Worm (Caenorhabditis elegans) whole organism, L4 larva: ENCODE measurements around the gene F42A6.2.

Source experiments
- D1046.2 ChIP-seq: fragments of 200-800 bp; sonication (Bioruptor generic); IDR thresholded peaks from 2 replicates; pipeline ENCODE4 v1.3.6; 2022; ENCODE audit warnings: missing genetic modification characterization, missing compliant biosample characterization
- R02D3.7 ChIP-seq: fragments of 150-350 bp; sonication (generic microtip); optimal IDR thresholded peaks from 3 replicates; lab custom pipeline; 2014; ENCODE audit warnings: missing biosample characterization, missing genetic modification characterization
- T26A8.4 ChIP-seq: fragments of 200-800 bp; sonication (Bioruptor generic); IDR thresholded peaks from 2 replicates; pipeline ENCODE4 v1.3.6; 2022; ENCODE audit warnings: missing genetic modification characterization, missing compliant biosample characterization
- Y105C5A.15 ChIP-seq: fragments of 200-800 bp; sonication (Bioruptor generic); IDR thresholded peaks from 2 replicates; pipeline ENCODE4 v1.3.6; 2022; ENCODE audit warnings: missing genetic modification characterization, missing compliant biosample characterization
- Y48G9A.11 ChIP-seq: fragments of 200-800 bp; sonication (Bioruptor generic); IDR thresholded peaks from 2 replicates; pipeline ENCODE4 v1.3.6; 2022; ENCODE audit warnings: missing genetic modification reagents, missing genetic modification characterization, missing compliant biosample characterization
- Y5F2A.4 ChIP-seq: fragments of 200-800 bp; sonication (Bioruptor generic); optimal IDR thresholded peaks from 2 replicates; lab custom pipeline; 2018; ENCODE audit warnings: mild to moderate bottlenecking, missing genetic modification characterization, missing compliant biosample characterization
- ZK337.2 ChIP-seq: fragments of 200-800 bp; sonication (Bioruptor generic); IDR thresholded peaks from 2 replicates; pipeline ENCODE4 v1.3.6; 2022; ENCODE audit warnings: missing genetic modification reagents, missing genetic modification characterization, missing compliant biosample characterization
- ama-1 ChIP-seq: fragments of 150-350 bp; optimal IDR thresholded peaks from 2 replicates; lab custom pipeline; 2014; ENCODE audit warnings: inconsistent platforms, mixed read lengths
- arid-1 ChIP-seq: fragments of 200-800 bp; sonication (Bioruptor generic); conservative IDR thresholded peaks from 2 replicates; pipeline ENCODE4 v1.3.6; 2022; ENCODE audit warnings: missing genetic modification reagents, missing genetic modification characterization, missing compliant biosample characterization
- ceh-28 ChIP-seq: fragments of 150-350 bp; optimal IDR thresholded peaks from 2 replicates; lab custom pipeline; 2014; ENCODE audit warnings: missing biosample characterization, missing genetic modification reagents, missing genetic modification characterization
- ceh-62 ChIP-seq: sonication (generic microtip); optimal IDR thresholded peaks from 2 replicates; lab custom pipeline; 2017; ENCODE audit warnings: missing biosample characterization, missing genetic modification characterization
- daf-16 ChIP-seq, 3 experiments: sonication (generic microtip); optimal IDR thresholded peaks; 2 replicates each; lab custom pipeline; 2016 to 2017; ENCODE audit warnings: missing genetic modification characterization in 3 of 3, missing genetic modification reagents in 3 of 3, mild to moderate bottlenecking in 2 of 3, missing compliant biosample characterization in 2 of 3, missing biosample characterization in 1 of 3, moderate library complexity in 1 of 3
- daf-19 ChIP-seq: fragments of 200-800 bp; sonication (Bioruptor generic); conservative IDR thresholded peaks from 2 replicates; pipeline ENCODE4 v1.3.6; 2022; ENCODE audit warnings: missing genetic modification characterization, missing compliant biosample characterization
- dmd-6 ChIP-seq: fragments of 200-800 bp; sonication (Bioruptor generic); IDR thresholded peaks from 2 replicates; pipeline ENCODE4 v1.3.6; 2022; ENCODE audit warnings: missing genetic modification reagents, missing genetic modification characterization, missing compliant biosample characterization
- dmd-8 ChIP-seq: fragments of 200-800 bp; sonication (Bioruptor generic); IDR thresholded peaks from 2 replicates; pipeline ENCODE4 v1.3.6; 2022; ENCODE audit warnings: missing genetic modification characterization, missing compliant biosample characterization
- dmd-9 ChIP-seq: fragments of 200-800 bp; sonication (Bioruptor generic); IDR thresholded peaks from 2 replicates; pipeline ENCODE4 v1.3.6; 2022; ENCODE audit warnings: missing genetic modification reagents, missing genetic modification characterization, missing compliant biosample characterization
- dpl-1 ChIP-seq: fragments of 150-350 bp; optimal IDR thresholded peaks from 2 replicates; lab custom pipeline; 2014; ENCODE audit warnings: missing biosample characterization, missing genetic modification reagents, missing genetic modification characterization
- egl-27 ChIP-seq: sonication (generic microtip); optimal IDR thresholded peaks from 3 replicates; lab custom pipeline; 2017; ENCODE audit warnings: missing biosample characterization, missing genetic modification reagents, missing genetic modification characterization
- fkh-10 ChIP-seq: fragments of 150-350 bp; optimal IDR thresholded peaks from 2 replicates; lab custom pipeline; 2014; ENCODE audit warnings: missing biosample characterization, missing genetic modification reagents, missing genetic modification characterization
- fos-1 ChIP-seq: fragments of 150-350 bp; optimal IDR thresholded peaks from 2 replicates; lab custom pipeline; 2014; ENCODE audit warnings: missing biosample characterization, missing genetic modification characterization
- gei-8 ChIP-seq: fragments of 200-800 bp; sonication (Bioruptor generic); optimal IDR thresholded peaks from 2 replicates; lab custom pipeline; 2018; ENCODE audit warnings: mild to moderate bottlenecking, missing genetic modification characterization, missing compliant biosample characterization
- hif-1 ChIP-seq, 2 experiments: sonication (generic microtip); optimal IDR thresholded peaks; 2 replicates each; lab custom pipeline; 2016 to 2017; ENCODE audit warnings: missing compliant biosample characterization in 2 of 2, missing genetic modification characterization in 2 of 2, missing genetic modification reagents in 2 of 2, missing genotype in 2 of 2, mild to moderate bottlenecking in 1 of 2
- hlh-30 ChIP-seq: sonication (generic microtip); optimal IDR thresholded peaks from 2 replicates; lab custom pipeline; 2017; ENCODE audit warnings: antibody characterized with exemption, mild to moderate bottlenecking, missing genetic modification characterization, missing compliant biosample characterization; ENCODE audit not compliant: insufficient read depth
- hmg-1.1 ChIP-seq: fragments of 200-800 bp; sonication (Bioruptor generic); IDR thresholded peaks from 2 replicates; pipeline ENCODE4 v1.3.6; 2022; ENCODE audit warnings: missing genetic modification reagents, missing genetic modification characterization, missing compliant biosample characterization
- jun-1 ChIP-seq: fragments of 150-350 bp; optimal IDR thresholded peaks from 2 replicates; lab custom pipeline; 2014; ENCODE audit warnings: missing biosample characterization, missing genetic modification reagents, missing genetic modification characterization
- lin-13 ChIP-seq: fragments of 150-350 bp; optimal IDR thresholded peaks from 2 replicates; lab custom pipeline; 2014; ENCODE audit warnings: missing biosample characterization, missing genetic modification reagents, missing genetic modification characterization
- lin-15B ChIP-seq: fragments of 150-350 bp; sonication (generic microtip); optimal IDR thresholded peaks from 3 replicates; lab custom pipeline; 2014; ENCODE audit warnings: missing biosample characterization, missing genetic modification characterization
- lin-38 ChIP-seq: fragments of 200-800 bp; sonication (Bioruptor generic); IDR thresholded peaks from 2 replicates; pipeline ENCODE4 v1.3.6; 2022; ENCODE audit warnings: missing genetic modification reagents, missing genetic modification characterization, missing compliant biosample characterization
- lin-39 ChIP-seq: fragments of 150-350 bp; optimal IDR thresholded peaks from 2 replicates; lab custom pipeline; 2014; ENCODE audit warnings: missing biosample characterization, missing genetic modification reagents, missing genetic modification characterization
- madf-5 ChIP-seq, 2 experiments: fragments of 200-800 bp; sonication (Bioruptor generic); IDR thresholded peaks; 2 replicates each; pipeline ENCODE4 v1.3.6; 2022; ENCODE audit warnings: missing compliant biosample characterization in 2 of 2, missing genetic modification characterization in 2 of 2
- nhr-237 ChIP-seq: sonication (generic microtip); optimal IDR thresholded peaks from 2 replicates; lab custom pipeline; 2017; ENCODE audit warnings: missing biosample characterization, missing genetic modification characterization
- nhr-25 ChIP-seq: sonication (generic microtip); optimal IDR thresholded peaks from 2 replicates; lab custom pipeline; 2017; ENCODE audit warnings: missing genetic modification characterization, mild to moderate bottlenecking, missing compliant biosample characterization, antibody characterized with exemption, moderate library complexity, borderline replicate concordance; ENCODE audit not compliant: insufficient read depth
- nhr-28 ChIP-seq: fragments of 150-350 bp; optimal IDR thresholded peaks from 2 replicates; lab custom pipeline; 2014; ENCODE audit warnings: missing biosample characterization, missing genetic modification characterization
- nhr-42 ChIP-seq: fragments of 200-800 bp; sonication (Bioruptor generic); IDR thresholded peaks from 2 replicates; pipeline ENCODE4 v1.3.6; 2022; ENCODE audit warnings: missing genetic modification characterization, missing compliant biosample characterization
- nhr-48 ChIP-seq: sonication (generic microtip); optimal IDR thresholded peaks from 2 replicates; lab custom pipeline; 2016; ENCODE audit warnings: mild to moderate bottlenecking, missing genetic modification characterization, missing compliant biosample characterization
- nhr-76 ChIP-seq: fragments of 150-350 bp; optimal IDR thresholded peaks from 2 replicates; lab custom pipeline; 2014; ENCODE audit warnings: missing biosample characterization, missing genetic modification characterization
- nhr-77 ChIP-seq: fragments of 150-350 bp; optimal IDR thresholded peaks from 2 replicates; lab custom pipeline; 2014; ENCODE audit warnings: missing biosample characterization, missing genetic modification characterization
- pha-4 ChIP-seq, 2 experiments: fragments of 150-350 bp in 1 of 2; fragments of 200-800 bp in 1 of 2; sonication (Bioruptor generic) in 1 of 2; IDR thresholded peaks in 1 of 2; optimal IDR thresholded peaks in 1 of 2; 2 replicates each; pipeline versions ENCODE4 v1.3.6 to Lab custom; 2014 to 2022; ENCODE audit warnings: missing genetic modification characterization in 2 of 2, missing genetic modification reagents in 2 of 2, missing biosample characterization in 1 of 2, missing compliant biosample characterization in 1 of 2
- set-16 ChIP-seq: fragments of 200-800 bp; sonication (Bioruptor generic); IDR thresholded peaks from 2 replicates; pipeline ENCODE4 v1.3.6; 2022; ENCODE audit warnings: missing genetic modification reagents, missing genetic modification characterization, missing compliant biosample characterization
- skn-1 ChIP-seq: fragments of 150-350 bp; optimal IDR thresholded peaks from 2 replicates; lab custom pipeline; 2014; ENCODE audit warnings: missing biosample characterization, missing genetic modification characterization
- snpc-1.2 ChIP-seq: fragments of 200-800 bp; sonication (Bioruptor generic); IDR thresholded peaks from 2 replicates; pipeline ENCODE4 v1.3.6; 2022; ENCODE audit warnings: missing genetic modification reagents, missing genetic modification characterization, missing compliant biosample characterization
- spr-1 ChIP-seq: sonication (generic microtip); optimal IDR thresholded peaks from 2 replicates; lab custom pipeline; 2016; ENCODE audit warnings: mild to moderate bottlenecking, missing genetic modification characterization, missing compliant biosample characterization
- tag-97 ChIP-seq: fragments of 200-800 bp; sonication (Bioruptor generic); IDR thresholded peaks from 2 replicates; pipeline ENCODE4 v1.3.6; 2022; ENCODE audit warnings: missing genetic modification characterization, missing compliant biosample characterization
- tra-1 ChIP-seq: fragments of 200-800 bp; sonication (Bioruptor generic); IDR thresholded peaks from 2 replicates; pipeline ENCODE4 v1.3.6; 2022; ENCODE audit warnings: missing genetic modification reagents, missing genetic modification characterization, missing compliant biosample characterization
- unc-130 ChIP-seq: sonication (generic microtip); optimal IDR thresholded peaks from 2 replicates; lab custom pipeline; 2016; ENCODE audit warnings: missing genetic modification reagents, missing genetic modification characterization, missing compliant biosample characterization
- zag-1 ChIP-seq: fragments of 150-350 bp; optimal IDR thresholded peaks from 2 replicates; lab custom pipeline; 2014; ENCODE audit warnings: missing biosample characterization, missing genetic modification characterization
- zfp-2 ChIP-seq: sonication (generic microtip); optimal IDR thresholded peaks from 2 replicates; lab custom pipeline; 2016; ENCODE audit warnings: mild to moderate bottlenecking, missing genetic modification characterization, missing compliant biosample characterization
- ztf-11 ChIP-seq: fragments of 150-350 bp; optimal IDR thresholded peaks from 2 replicates; lab custom pipeline; 2014; ENCODE audit warnings: missing biosample characterization, missing genetic modification characterization

The F42A6.2 gene

ce11 chrIV:3384047-3384446 is 42.8 kb downstream of the F42A6.2 start, which contains the start of gene B0546.4:
TSS of gene B0546.4 (minus strand) at chrIV:3384147.
- TF ChIP-seq tra-1 (no peak), T26A8.4 (GFP tag; lab: Robert Waterston, UW) (no peak), nhr-77 (tag; lab: Kevin White, UChicago) (no peak)

- TF ChIP-seq snpc-1.2 (GFP tag; lab: Robert Waterston, UW) (peak; percentile 46; the same call in 1 of the 2 replicates), hif-1 (tag; optimal IDR thresholded peaks at IDR 0.05; lab: Kevin White, UChicago) (peak; percentile 54 to 86), daf-19 (no peak), Y48G9A.11 (GFP tag; lab: Robert Waterston, UW) (peak; percentile 41; the same call in 1 of the 2 replicates), madf-5 (GFP tag; IDR thresholded peaks at IDR 0.05; lab: Robert Waterston, UW) (no peak), nhr-42 (GFP tag; lab: Robert Waterston, UW) (peak; percentile 80; the same call in 1 of the 2 replicates), pha-4 (GFP tag; IDR thresholded peaks at IDR 0.05; lab: Robert Waterston, UW) (peak; percentile 84), pha-4 (tag; optimal IDR thresholded peaks at IDR 0.05; lab: Kevin White, UChicago) (no peak), ceh-28 (tag; lab: Kevin White, UChicago) (peak; percentile 28), zag-1 (tag; lab: Kevin White, UChicago) (no peak), tag-97 (GFP tag; lab: Robert Waterston, UW) (no peak), gei-8 (GFP tag; lab: Kevin White, UChicago) (no peak), fos-1 (tag; lab: Kevin White, UChicago) (no peak), D1046.2 (GFP tag; lab: Robert Waterston, UW) (no peak), spr-1 (tag; lab: Kevin White, UChicago) (peak; percentile 85), Y105C5A.15 (GFP tag; lab: Robert Waterston, UW) (no peak), lin-38 (GFP tag; lab: Robert Waterston, UW) (peak; percentile 87), nhr-76 (tag; lab: Kevin White, UChicago) (no peak), nhr-25 (tag; lab: Kevin White, UChicago) (peak; percentile 37), nhr-77 (tag; lab: Kevin White, UChicago) (peak; percentile 60), skn-1 (tag; lab: Kevin White, UChicago) (peak; percentile 8), lin-13 (GFP tag; lab: Kevin White, UChicago) (peak; percentile 39), nhr-237 (tag; lab: Kevin White, UChicago) (no peak), daf-16 (GFP tag; optimal IDR thresholded peaks at IDR 0.05; lab: Kevin White, UChicago) (peak; percentile 16 to 19), daf-16 (tag; optimal IDR thresholded peaks at IDR 0.05; lab: Kevin White, UChicago) (peak; percentile 76), unc-130 (no peak), jun-1 (peak; percentile 80), nhr-28 (tag; lab: Kevin White, UChicago) (peak; percentile 84), lin-15B (tag; lab: Kevin White, UChicago) (no peak), arid-1 (peak; percentile 68; the same call in 1 of the 2 replicates), fkh-10 (GFP tag; lab: Kevin White, UChicago) (peak; percentile 44), dmd-8 (GFP tag; lab: Robert Waterston, UW) (no peak), ceh-62 (tag; lab: Kevin White, UChicago) (no peak), dmd-6 (GFP tag; lab: Robert Waterston, UW) (peak; percentile 88), R02D3.7 (tag; lab: Kevin White, UChicago) (no peak), hlh-30 (peak; percentile 100), dmd-9 (GFP tag; lab: Robert Waterston, UW) (0 out of 2 replicates have a peak, but pooled peaks have one; percentile 50), Y5F2A.4 (no peak), set-16 (GFP tag; lab: Robert Waterston, UW) (peak; percentile 86), nhr-48 (tag; lab: Kevin White, UChicago) (peak; percentile 63), ama-1 (lab: Kevin White, UChicago) (no peak), zfp-2 (tag; lab: Kevin White, UChicago) (no peak), ztf-11 (tag; lab: Kevin White, UChicago) (no peak), ZK337.2 (GFP tag; lab: Robert Waterston, UW) (peak; percentile 54; the same call in 1 of the 2 replicates), hmg-1.1 (peak; percentile 95), egl-27 (tag; lab: Kevin White, UChicago) (no peak), dpl-1 (GFP tag; lab: Kevin White, UChicago) (peak; percentile 73), lin-39 (tag; lab: Kevin White, UChicago) (no peak)
These were observed 43.3 kb downstream of the F42A6.2 start for ce11 chrIV:3384593-3384992.
